Worm (Caenorhabditis elegans) whole organism, L1 larva: ENCODE measurements around the gene EGAP4.1.

Experiments used
- C34B4.2 ChIP-seq: sonication (generic microtip); optimal IDR thresholded peaks from 2 replicates; lab custom pipeline; 2017; ENCODE audit warnings: mild to moderate bottlenecking, missing genetic modification characterization, missing compliant biosample characterization
- aly-2 ChIP-seq: fragments of 150-350 bp; optimal IDR thresholded peaks from 2 replicates; lab custom pipeline; 2014; ENCODE audit warnings: missing biosample characterization, missing genetic modification characterization
- ceh-8 ChIP-seq: fragments of 200-800 bp; sonication (Bioruptor generic); optimal IDR thresholded peaks from 2 replicates; lab custom pipeline; 2018; ENCODE audit warnings: mild to moderate bottlenecking, missing genetic modification characterization, moderate library complexity, missing compliant biosample characterization
- ceh-88 ChIP-seq: fragments of 200-800 bp; sonication (Bioruptor generic); IDR thresholded peaks from 2 replicates; pipeline ENCODE4 v1.3.6; 2022; ENCODE audit warnings: missing genetic modification characterization, missing compliant biosample characterization
- efl-3 ChIP-seq: fragments of 200-800 bp; sonication (Bioruptor generic); optimal IDR thresholded peaks from 2 replicates; lab custom pipeline; 2018; ENCODE audit warnings: mild to moderate bottlenecking, missing genetic modification characterization, missing compliant biosample characterization
- elt-3 ChIP-seq, 6 experiments: fragments of 150-350 bp in 1 of 6; sonication (generic microtip); optimal IDR thresholded peaks; 2 replicates each; lab custom pipeline; 2017 to 2018; ENCODE audit warnings: missing biosample characterization in 6 of 6, missing genetic modification characterization in 6 of 6, inconsistent platforms in 1 of 6
- fkh-10 ChIP-seq: sonication (generic microtip); optimal IDR thresholded peaks from 2 replicates; lab custom pipeline; 2017; ENCODE audit warnings: missing biosample characterization, missing genetic modification reagents, missing genetic modification characterization
- fkh-8 ChIP-seq: sonication (generic microtip); optimal IDR thresholded peaks from 2 replicates; lab custom pipeline; 2016; ENCODE audit warnings: mild to moderate bottlenecking, missing genetic modification characterization, missing compliant biosample characterization
- grh-1 ChIP-seq: fragments of 200-800 bp; sonication (Bioruptor generic); IDR thresholded peaks from 2 replicates; pipeline ENCODE4 v1.3.6; 2022; ENCODE audit warnings: missing genetic modification reagents, missing genetic modification characterization, missing compliant biosample characterization
- hlh-4 ChIP-seq: sonication (generic microtip); optimal IDR thresholded peaks from 2 replicates; lab custom pipeline; 2016; ENCODE audit warnings: mild to moderate bottlenecking, missing genetic modification characterization, missing compliant biosample characterization
- jun-1 ChIP-seq: fragments of 150-350 bp; optimal IDR thresholded peaks from 2 replicates; lab custom pipeline; 2014; ENCODE audit warnings: missing biosample characterization, missing genetic modification reagents, missing genetic modification characterization
- lin-14 ChIP-seq: fragments of 200-800 bp; sonication (Bioruptor generic); optimal IDR thresholded peaks from 2 replicates; lab custom pipeline; 2018; ENCODE audit warnings: mild to moderate bottlenecking, missing genetic modification characterization, moderate library complexity, missing compliant biosample characterization
- lin-35 ChIP-seq, 2 experiments: fragments of 150-350 bp; optimal IDR thresholded peaks; 2 replicates each; lab custom pipeline; 2014; ENCODE audit warnings: missing biosample characterization in 2 of 2, missing genetic modification characterization in 2 of 2, missing genetic modification reagents in 2 of 2
- lsy-2 ChIP-seq, 2 experiments: fragments of 150-350 bp; optimal IDR thresholded peaks; 2 replicates each; lab custom pipeline; 2014; ENCODE audit warnings: missing biosample characterization in 2 of 2, missing genetic modification characterization in 2 of 2
- nhr-12 ChIP-seq: sonication (generic microtip); optimal IDR thresholded peaks from 2 replicates; lab custom pipeline; 2017; ENCODE audit warnings: missing biosample characterization, missing genetic modification characterization
- nhr-19 ChIP-seq: fragments of 200-800 bp; sonication (Bioruptor generic); conservative IDR thresholded peaks from 2 replicates; pipeline ENCODE4 v1.3.6; 2022; ENCODE audit warnings: missing genetic modification characterization, missing compliant biosample characterization
- nhr-20 ChIP-seq: sonication (generic microtip); optimal IDR thresholded peaks from 2 replicates; lab custom pipeline; 2016; ENCODE audit warnings: mild to moderate bottlenecking, missing genetic modification characterization, missing compliant biosample characterization
- nhr-237 ChIP-seq: fragments of 150-350 bp; optimal IDR thresholded peaks from 2 replicates; lab custom pipeline; 2014; ENCODE audit warnings: missing biosample characterization, missing genetic modification characterization
- nhr-71 ChIP-seq: sonication (generic microtip); optimal IDR thresholded peaks from 2 replicates; lab custom pipeline; 2016; ENCODE audit warnings: mild to moderate bottlenecking, missing genetic modification characterization, moderate library complexity, missing compliant biosample characterization
- nhr-76 ChIP-seq: sonication (generic microtip); optimal IDR thresholded peaks from 2 replicates; lab custom pipeline; 2017; ENCODE audit warnings: missing biosample characterization, missing genetic modification characterization
- nhr-84 ChIP-seq: sonication (generic microtip); optimal IDR thresholded peaks from 2 replicates; lab custom pipeline; 2017; ENCODE audit warnings: missing biosample characterization, missing genetic modification characterization
- nhr-85 ChIP-seq: sonication (generic microtip); peaks from one replicate; lab custom pipeline; 2016; ENCODE audit warnings: missing genetic modification characterization, inconsistent platforms, missing compliant biosample characterization
- pag-3 ChIP-seq: sonication (generic microtip); optimal IDR thresholded peaks from 2 replicates; lab custom pipeline; 2017; ENCODE audit warnings: missing genetic modification characterization, mild to moderate bottlenecking, missing compliant biosample characterization, antibody characterized with exemption, borderline replicate concordance; ENCODE audit not compliant: insufficient read depth
- pqm-1 ChIP-seq: sonication (generic microtip); optimal IDR thresholded peaks from 3 replicates; lab custom pipeline; 2017; ENCODE audit warnings: missing biosample characterization, missing genetic modification characterization
- rnt-1 ChIP-seq: sonication (generic microtip); optimal IDR thresholded peaks from 2 replicates; lab custom pipeline; 2016; ENCODE audit warnings: mild to moderate bottlenecking, missing genetic modification characterization, moderate library complexity, missing compliant biosample characterization
- snu-23 ChIP-seq: sonication (generic microtip); optimal IDR thresholded peaks from 2 replicates; lab custom pipeline; 2016; ENCODE audit warnings: missing genetic modification characterization, missing compliant biosample characterization
- unc-30 ChIP-seq: sonication (generic microtip); optimal IDR thresholded peaks from 2 replicates; lab custom pipeline; 2017; ENCODE audit warnings: missing biosample characterization, missing genetic modification characterization
- unc-98 ChIP-seq: fragments of 200-800 bp; sonication (Bioruptor generic); IDR thresholded peaks from 2 replicates; pipeline ENCODE4 v1.3.6; 2022; ENCODE audit warnings: missing genetic modification characterization, missing compliant biosample characterization
- xbp-1 ChIP-seq: sonication (generic microtip); optimal IDR thresholded peaks from 2 replicates; lab custom pipeline; 2016; ENCODE audit warnings: missing genetic modification characterization, missing compliant biosample characterization
- ztf-11 ChIP-seq, 2 experiments: sonication (generic microtip); optimal IDR thresholded peaks; 2 replicates each; lab custom pipeline; 2016 to 2017; ENCODE audit warnings: missing genetic modification characterization in 2 of 2, missing biosample characterization in 1 of 2, missing compliant biosample characterization in 1 of 2

Gene EGAP4.1

DNA sequence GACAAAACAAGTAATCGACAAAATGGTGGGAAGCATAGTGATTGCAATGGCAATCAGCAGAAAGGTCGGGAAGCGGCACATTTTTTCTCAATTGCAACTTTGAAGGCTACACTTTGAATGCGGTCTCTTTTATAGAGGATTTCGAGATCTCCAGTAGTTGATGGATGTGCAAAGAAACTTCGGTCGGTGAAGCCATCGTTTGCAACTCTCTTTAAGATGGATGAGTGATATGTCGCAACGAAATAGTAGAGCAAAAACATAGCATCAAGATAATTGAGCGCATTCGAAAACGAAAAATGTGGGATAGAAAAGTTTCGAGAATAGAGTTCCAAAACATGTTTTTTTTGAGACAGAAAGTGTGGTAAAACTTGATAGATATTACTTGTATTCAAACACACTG, at the start of gene EGAP4.1:
EGAP4.1 (minus strand) TSS at position 101 of the 400 bp plus-strand sequence.
- TF ChIP-seq nhr-19 (GFP tag; lab: Robert Waterston, UW) (0 out of 2 replicates have a peak, but pooled peaks have one; percentile 12), unc-98 (no peak), nhr-237 (tag; lab: Kevin White, UChicago) (no peak), rnt-1 (peak; percentile 50), lin-14 (GFP tag; lab: Kevin White, UChicago) (peak; percentile 28), snu-23 (peak; percentile 2)

DNA sequence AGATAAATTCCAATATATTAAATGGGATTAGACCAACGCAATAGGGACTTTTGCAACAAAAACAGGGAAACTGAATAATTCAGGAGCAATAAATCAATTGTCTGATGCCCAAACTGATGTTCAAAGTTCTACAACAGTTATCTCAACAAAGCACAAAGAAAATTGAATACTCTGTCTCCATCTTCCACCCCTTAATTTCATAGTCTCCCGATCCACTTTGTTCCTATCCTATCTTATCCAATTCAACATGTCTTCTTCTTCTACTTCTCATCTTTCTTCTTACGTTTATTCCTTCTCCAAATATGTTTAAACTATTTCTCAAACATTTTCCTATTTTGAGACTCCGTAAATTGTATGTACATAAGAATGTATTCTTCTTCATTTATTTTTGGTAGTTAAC, 43.1 kb upstream of the EGAP4.1 start:
- no peak for TF ChIP-seq grh-1 (GFP tag; lab: Robert Waterston, UW)
- TF ChIP-seq lin-14 (GFP tag; lab: Kevin White, UChicago), result peak; percentile 28
- TF ChIP-seq fkh-10, result peak; percentile 61
- TF ChIP-seq, all 84 proteins: peak for 2

DNA sequence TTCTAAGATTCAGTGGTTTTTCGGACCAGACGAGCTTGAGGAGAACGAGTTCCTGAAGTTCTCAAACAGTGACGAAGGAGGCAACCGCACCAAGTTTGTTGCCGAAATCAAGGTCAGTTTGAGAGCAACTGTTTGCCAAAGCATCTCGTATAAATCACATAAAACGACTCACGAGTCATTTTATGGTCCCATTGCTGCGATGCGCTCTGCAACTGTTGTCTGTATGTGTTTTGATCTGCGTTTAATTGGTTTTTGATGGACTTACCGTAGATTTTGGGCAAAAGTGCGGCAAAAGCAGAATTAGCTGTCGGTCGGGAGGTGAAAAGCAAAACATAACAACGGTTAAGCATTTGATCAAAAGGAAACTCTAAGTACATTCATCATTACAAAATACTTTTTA, 36.8 kb upstream of the EGAP4.1 start:
- TF ChIP-seq nhr-71 (peak; percentile 86), lin-14 (GFP tag; lab: Kevin White, UChicago) (peak; percentile 14), nhr-19 (GFP tag; lab: Robert Waterston, UW) (peak; percentile 50), nhr-12 (tag; lab: Kevin White, UChicago) (no peak), nhr-20 (tag; lab: Kevin White, UChicago) (peak; percentile 8), snu-23 (peak; percentile 3), rnt-1 (peak; percentile 86), ceh-8 (GFP tag; lab: Kevin White, UChicago) (no peak), lsy-2 (tag; optimal IDR thresholded peaks at IDR 0.05; lab: Kevin White, UChicago) (peak in 1 of 2 experiments; percentile 31)

DNA sequence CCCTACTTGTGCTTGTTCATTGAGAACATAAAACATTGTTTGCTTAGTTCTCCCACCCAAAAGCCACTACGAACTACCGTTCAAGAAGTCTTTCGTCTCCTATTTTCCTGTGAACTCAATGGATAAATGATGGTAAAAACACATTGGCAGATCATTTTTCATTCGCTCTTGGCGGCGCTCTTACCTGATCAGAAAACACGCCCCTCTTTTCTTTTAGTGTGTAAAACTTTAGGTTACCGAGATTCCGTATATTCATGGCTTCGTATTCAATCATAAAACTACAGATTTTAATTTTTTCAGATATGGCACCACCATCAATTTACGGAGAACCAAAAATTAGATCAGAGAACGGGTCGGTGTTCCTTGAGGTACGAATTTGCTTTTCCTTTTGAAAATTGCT, 36.4 kb upstream of the EGAP4.1 start, which contains the start of gene zig-12:
zig-12 (plus strand) TSS at position 301 of the 400 bp plus-strand sequence.
- TF ChIP-seq efl-3 (GFP tag; lab: Kevin White, UChicago) (no peak), xbp-1 (tag; lab: Kevin White, UChicago) (no peak), pqm-1 (tag; lab: Kevin White, UChicago) (no peak), lin-35 (GFP tag; optimal IDR thresholded peaks at IDR 0.05; lab: Kevin White, UChicago) (no peak)

DNA sequence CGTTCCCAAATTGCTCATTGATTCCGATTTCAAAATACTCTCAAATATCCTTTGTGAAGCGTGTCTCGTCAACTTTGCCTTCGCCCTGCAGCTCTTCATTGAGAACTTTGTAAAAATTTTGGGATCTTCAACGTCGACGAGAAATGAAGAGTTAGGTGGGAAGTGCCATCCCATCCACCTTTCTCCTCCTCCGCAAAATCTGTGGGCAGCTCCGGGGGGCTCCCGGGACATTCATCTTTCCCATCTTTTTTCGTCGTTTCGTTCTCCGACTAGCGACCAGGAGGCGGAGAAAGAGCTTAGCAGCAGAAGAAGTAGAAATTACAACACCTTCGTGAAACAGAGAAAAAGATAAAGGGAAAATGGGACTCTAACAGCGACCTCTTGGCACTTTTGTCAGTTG, 35.7 kb upstream of the EGAP4.1 start:
- TF ChIP-seq hlh-4 (tag; lab: Kevin White, UChicago), result no peak
- TF ChIP-seq snu-23, result peak; percentile 7
- no peak for TF ChIP-seq fkh-10
- TF ChIP-seq nhr-76 (tag; lab: Kevin White, UChicago), result no peak
- no peak for TF ChIP-seq ztf-11 (tag; optimal IDR thresholded peaks at IDR 0.05; lab: Kevin White, UChicago)
- TF ChIP-seq rnt-1, result peak; percentile 44
- TF ChIP-seq nhr-84, result no peak
- TF ChIP-seq lin-14 (GFP tag; lab: Kevin White, UChicago), result peak; percentile 62
- TF ChIP-seq pag-3 (tag; lab: Kevin White, UChicago), result peak; percentile 20
- TF ChIP-seq nhr-71, result peak; percentile 44

DNA sequence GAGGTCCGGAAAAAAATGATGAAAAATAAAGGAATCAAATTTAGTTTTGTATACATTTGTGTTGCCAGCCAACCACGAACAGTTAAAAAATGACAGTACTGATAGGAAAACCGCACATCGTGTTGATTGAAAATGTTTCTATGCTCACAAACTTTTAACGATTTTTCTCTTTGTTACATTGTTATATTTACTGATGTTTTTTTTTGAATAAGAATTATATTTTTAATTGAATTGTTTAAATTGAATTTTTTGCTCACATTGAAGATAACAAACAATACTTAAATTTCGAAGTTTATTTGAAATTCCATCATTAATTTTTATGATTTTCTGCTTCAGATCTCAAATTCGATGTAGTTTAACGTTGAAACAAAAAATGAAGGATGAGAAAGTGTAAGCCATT, 34.3 kb upstream of the EGAP4.1 start, which contains the start of gene M02D8.5:
M02D8.5 (minus strand) TSS at position 101 of the 400 bp plus-strand sequence.
- TF ChIP-seq C34B4.2 (tag; lab: Kevin White, UChicago) (no peak), lin-35 (GFP tag; optimal IDR thresholded peaks at IDR 0.05; lab: Kevin White, UChicago) (no peak), aly-2 (tag; lab: Kevin White, UChicago) (no peak), unc-30 (tag; lab: Kevin White, UChicago) (no peak), elt-3 (tag; optimal IDR thresholded peaks at IDR 0.05; lab: Kevin White, UChicago) (no peak), jun-1 (tag; lab: Kevin White, UChicago) (no peak), nhr-85 (no peak), ceh-88 (GFP tag; lab: Robert Waterston, UW) (no peak), pag-3 (tag; lab: Kevin White, UChicago) (no peak), unc-98 (no peak), fkh-8 (tag; lab: Kevin White, UChicago) (no peak)
